Fruit fly (Drosophila melanogaster) whole organism, pupa: ENCODE data around the gene CG32452.
"Not testable (repeated sequence)": the region's sequence is repeated elsewhere in the genome, so short reads cannot be mapped to it uniquely, and the experiment has no call there.

ENCODE experiments used
- CG13204 ChIP-seq: fragments of 200-800 bp; sonication (Bioruptor generic); optimal IDR thresholded peaks from 2 replicates; lab custom pipeline; 2018; ENCODE audit warnings: missing biosample characterization, mild to moderate bottlenecking, missing genetic modification characterization, moderate library complexity
- CG17806 ChIP-seq: fragments of 200-800 bp; sonication (Bioruptor generic); optimal IDR thresholded peaks from 2 replicates; lab custom pipeline; 2018; ENCODE audit warnings: missing biosample characterization, mild to moderate bottlenecking, missing genetic modification characterization, moderate library complexity
- CG32121 ChIP-seq: fragments of 200-800 bp; sonication (Bioruptor generic); IDR thresholded peaks from 2 replicates; pipeline ENCODE4 v1.3.6; 2022; ENCODE audit warnings: missing biosample characterization, missing genetic modification characterization
- CG4496 ChIP-seq: fragments of 200-800 bp; sonication (Bioruptor generic); IDR thresholded peaks from 3 replicates; pipeline ENCODE4 v1.3.6; 2022; ENCODE audit warnings: missing biosample characterization, missing genetic modification characterization
- D1 ChIP-seq: fragments of 200-800 bp; sonication (Bioruptor generic); optimal IDR thresholded peaks from 2 replicates; lab custom pipeline; 2018; ENCODE audit warnings: missing biosample characterization, mild to moderate bottlenecking, missing genetic modification characterization, moderate library complexity
- Snoo ChIP-seq: fragments of 200-800 bp; sonication (Bioruptor generic); optimal IDR thresholded peaks from 3 replicates; lab custom pipeline; 2017; ENCODE audit warnings: missing biosample characterization, mild to moderate bottlenecking, missing genetic modification characterization, inconsistent platforms
- fd96Ca ChIP-seq: fragments of 200-800 bp; sonication (Bioruptor generic); IDR thresholded peaks from 3 replicates; pipeline ENCODE4 v1.3.6; 2022; ENCODE audit warnings: missing biosample characterization, missing genetic modification characterization

dm6 chr3L:22720694-22721270 lies 3.3 kb downstream of the CG32452 start, which contains the start of gene mael:
- TF ChIP-seq CG32121 (GFP tag; lab: Robert Waterston, UW); Snoo (tag; lab: Kevin White, UChicago); CG17806; CG13204 (GFP tag; lab: Kevin White, UChicago); D1 (tag; lab: Kevin White, UChicago); fd96Ca (GFP tag; lab: Robert Waterston, UW); CG4496 (GFP tag; lab: Robert Waterston, UW): not testable (repeated sequence)
